Worm (Caenorhabditis elegans) whole organism, L4/young adult: ENCODE measurements around the gene C26B9.2.

Source experiments
- W03F9.2 ChIP-seq: fragments of 150-350 bp; optimal IDR thresholded peaks from 2 replicates; lab custom pipeline; 2014; ENCODE audit warnings: missing biosample characterization, missing genetic modification characterization
- dao-5 ChIP-seq: sonication (generic microtip); optimal IDR thresholded peaks from 2 replicates; lab custom pipeline; 2016; ENCODE audit warnings: missing genotype, missing genetic modification characterization, moderate library complexity, missing compliant biosample characterization
- him-1 ChIP-seq: sonication (generic microtip); optimal IDR thresholded peaks from 2 replicates; lab custom pipeline; 2016; ENCODE audit warnings: missing genotype, missing genetic modification reagents, missing genetic modification characterization, missing compliant biosample characterization

DNA sequence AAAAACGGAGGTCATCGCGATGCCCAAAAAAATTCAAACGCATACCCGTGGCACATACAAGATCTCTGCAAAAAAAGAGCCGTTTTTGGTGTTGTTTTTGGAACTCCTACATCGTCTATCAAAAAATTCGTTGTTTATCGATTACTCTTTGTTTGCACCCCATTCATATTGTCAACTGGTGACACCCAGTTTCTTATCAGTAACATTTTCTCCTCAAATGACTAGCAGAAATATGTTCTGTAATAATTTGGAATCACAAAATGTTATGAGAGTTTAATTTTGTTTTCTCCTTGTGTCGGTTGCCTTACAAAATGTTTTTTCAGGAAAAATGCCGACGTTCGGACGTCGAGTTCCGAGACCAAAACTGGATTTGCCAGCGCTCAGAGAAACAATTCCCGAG, 34.8 kb downstream of the C26B9.2 start, which contains the start of gene sek-4:
- TF ChIP-seq him-1 (no peak), dao-5 (tag; lab: Kevin White, UChicago) (no peak), W03F9.2 (tag; lab: Kevin White, UChicago) (no peak)
